Worm (Caenorhabditis elegans) whole organism, L1 larva: ENCODE data around the gene rol-8.

Source experiments
- C16A3.4 ChIP-seq: fragments of 150-350 bp; optimal IDR thresholded peaks from 2 replicates; lab custom pipeline; 2014; ENCODE audit warnings: missing biosample characterization, missing genetic modification characterization
- F16B12.6 ChIP-seq: fragments of 150-350 bp; optimal IDR thresholded peaks from 2 replicates; lab custom pipeline; 2014; ENCODE audit warnings: missing biosample characterization, missing genetic modification characterization
- Y116A8C.19 ChIP-seq: sonication (generic microtip); optimal IDR thresholded peaks from 2 replicates; lab custom pipeline; 2016; ENCODE audit warnings: missing compliant biosample characterization, missing genetic modification characterization, borderline replicate concordance
- aha-1 ChIP-seq: fragments of 150-350 bp; optimal IDR thresholded peaks from 2 replicates; lab custom pipeline; 2014; ENCODE audit warnings: missing biosample characterization, missing genetic modification characterization
- alr-1 ChIP-seq: fragments of 200-800 bp; sonication (Bioruptor generic); optimal IDR thresholded peaks from 2 replicates; lab custom pipeline; 2018; ENCODE audit warnings: borderline replicate concordance, mild to moderate bottlenecking, missing genetic modification characterization, missing compliant biosample characterization
- aly-2 ChIP-seq: fragments of 150-350 bp; optimal IDR thresholded peaks from 2 replicates; lab custom pipeline; 2014; ENCODE audit warnings: missing biosample characterization, missing genetic modification characterization
- ama-1 ChIP-seq: fragments of 150-350 bp; optimal IDR thresholded peaks from 2 replicates; lab custom pipeline; 2014
- blmp-1 ChIP-seq: fragments of 150-350 bp; optimal IDR thresholded peaks from 2 replicates; lab custom pipeline; 2014; ENCODE audit warnings: missing biosample characterization, missing genetic modification characterization
- ceh-8 ChIP-seq: fragments of 200-800 bp; sonication (Bioruptor generic); optimal IDR thresholded peaks from 2 replicates; lab custom pipeline; 2018; ENCODE audit warnings: mild to moderate bottlenecking, missing genetic modification characterization, moderate library complexity, missing compliant biosample characterization
- ceh-90 ChIP-seq: sonication (generic microtip); optimal IDR thresholded peaks from 2 replicates; lab custom pipeline; 2016; ENCODE audit warnings: missing genetic modification characterization, missing compliant biosample characterization
- dpl-1 ChIP-seq, 3 experiments: fragments of 150-350 bp in 2 of 3; sonication (generic microtip) in 1 of 3; optimal IDR thresholded peaks; 2 replicates each; lab custom pipeline; 2014 to 2017; ENCODE audit warnings: missing biosample characterization in 3 of 3, missing genetic modification characterization in 3 of 3, missing genetic modification reagents in 3 of 3
- dsc-1 ChIP-seq: sonication (generic microtip); optimal IDR thresholded peaks from 2 replicates; lab custom pipeline; 2016; ENCODE audit warnings: mild to moderate bottlenecking, missing genetic modification characterization, missing compliant biosample characterization
- efl-1 ChIP-seq, 4 experiments: fragments of 150-350 bp; optimal IDR thresholded peaks in 3 of 4; peaks in 1 of 4; 1 replicate in 1 of 4; 2 replicates in 3 of 4; lab custom pipeline; 2014; ENCODE audit warnings: missing biosample characterization in 2 of 4, missing genetic modification characterization in 2 of 4, missing genetic modification reagents in 2 of 4
- egl-27 ChIP-seq, 2 experiments: fragments of 150-350 bp in 1 of 2; sonication (generic microtip); optimal IDR thresholded peaks; 3 replicates each; lab custom pipeline; 2017 to 2018; ENCODE audit warnings: missing biosample characterization in 2 of 2, missing genetic modification characterization in 2 of 2, missing genetic modification reagents in 2 of 2
- elt-2 ChIP-seq: sonication (generic microtip); optimal IDR thresholded peaks from 2 replicates; lab custom pipeline; 2016; ENCODE audit warnings: missing genetic modification characterization, mild to moderate bottlenecking, inconsistent platforms, missing compliant biosample characterization, missing genetic modification reagents
- ets-5 ChIP-seq: fragments of 200-800 bp; sonication (Bioruptor generic); IDR thresholded peaks from 2 replicates; pipeline ENCODE4 v1.3.6; 2022; ENCODE audit warnings: missing genetic modification characterization, missing compliant biosample characterization
- fos-1 ChIP-seq: fragments of 150-350 bp; optimal IDR thresholded peaks from 2 replicates; lab custom pipeline; 2014; ENCODE audit warnings: missing biosample characterization, missing genetic modification characterization
- grh-1 ChIP-seq: fragments of 200-800 bp; sonication (Bioruptor generic); IDR thresholded peaks from 2 replicates; pipeline ENCODE4 v1.3.6; 2022; ENCODE audit warnings: missing genetic modification reagents, missing genetic modification characterization, missing compliant biosample characterization
- hlh-4 ChIP-seq: sonication (generic microtip); optimal IDR thresholded peaks from 2 replicates; lab custom pipeline; 2016; ENCODE audit warnings: mild to moderate bottlenecking, missing genetic modification characterization, missing compliant biosample characterization
- irx-1 ChIP-seq: sonication (generic microtip); optimal IDR thresholded peaks from 2 replicates; lab custom pipeline; 2016; ENCODE audit warnings: missing genetic modification characterization, missing compliant biosample characterization
- isw-1 ChIP-seq: fragments of 200-800 bp; sonication (Bioruptor generic); IDR thresholded peaks from 2 replicates; pipeline ENCODE4 v1.3.6; 2022; ENCODE audit warnings: missing genetic modification characterization, missing compliant biosample characterization
- jun-1 ChIP-seq: fragments of 150-350 bp; optimal IDR thresholded peaks from 2 replicates; lab custom pipeline; 2014; ENCODE audit warnings: missing biosample characterization, missing genetic modification reagents, missing genetic modification characterization
- lir-3 ChIP-seq: sonication (generic microtip); optimal IDR thresholded peaks from 2 replicates; lab custom pipeline; 2016; ENCODE audit warnings: mild to moderate bottlenecking, missing genetic modification characterization, moderate library complexity, missing compliant biosample characterization; ENCODE audit not compliant: poor library complexity
- mab-9 ChIP-seq: fragments of 200-800 bp; sonication (Bioruptor generic); IDR thresholded peaks from 2 replicates; pipeline ENCODE4 v1.3.6; 2022; ENCODE audit warnings: missing genetic modification reagents, missing genetic modification characterization, missing compliant biosample characterization
- mdl-1 ChIP-seq, 2 experiments: fragments of 150-350 bp; optimal IDR thresholded peaks; 2 replicates each; lab custom pipeline; 2014 to 2017; ENCODE audit warnings: missing biosample characterization in 2 of 2, missing genetic modification characterization in 2 of 2, inconsistent platforms in 1 of 2
- mep-1 ChIP-seq: fragments of 150-350 bp; optimal IDR thresholded peaks from 2 replicates; lab custom pipeline; 2014; ENCODE audit warnings: missing biosample characterization, missing genetic modification characterization
- nhr-19 ChIP-seq: fragments of 200-800 bp; sonication (Bioruptor generic); conservative IDR thresholded peaks from 2 replicates; pipeline ENCODE4 v1.3.6; 2022; ENCODE audit warnings: missing genetic modification characterization, missing compliant biosample characterization
- nhr-237 ChIP-seq: fragments of 150-350 bp; optimal IDR thresholded peaks from 2 replicates; lab custom pipeline; 2014; ENCODE audit warnings: missing biosample characterization, missing genetic modification characterization
- nhr-28 ChIP-seq: fragments of 150-350 bp; optimal IDR thresholded peaks from 2 replicates; lab custom pipeline; 2014; ENCODE audit warnings: missing biosample characterization, missing genetic modification characterization
- nhr-77 ChIP-seq: fragments of 150-350 bp; optimal IDR thresholded peaks from 2 replicates; lab custom pipeline; 2014; ENCODE audit warnings: missing biosample characterization, missing genetic modification characterization
- nhr-84 ChIP-seq: sonication (generic microtip); optimal IDR thresholded peaks from 2 replicates; lab custom pipeline; 2017; ENCODE audit warnings: missing biosample characterization, missing genetic modification characterization
- nhr-85 ChIP-seq: sonication (generic microtip); peaks from one replicate; lab custom pipeline; 2016; ENCODE audit warnings: missing genetic modification characterization, inconsistent platforms, missing compliant biosample characterization
- nhr-90 ChIP-seq: sonication (generic microtip); optimal IDR thresholded peaks from 2 replicates; lab custom pipeline; 2016; ENCODE audit warnings: mild to moderate bottlenecking, missing genetic modification characterization, missing compliant biosample characterization; ENCODE audit not compliant: poor library complexity
- pax-3 ChIP-seq: fragments of 200-800 bp; sonication (Bioruptor generic); optimal IDR thresholded peaks from 2 replicates; lab custom pipeline; 2018; ENCODE audit warnings: mild to moderate bottlenecking, missing genetic modification characterization, moderate library complexity, missing compliant biosample characterization
- rnt-1 ChIP-seq: sonication (generic microtip); optimal IDR thresholded peaks from 2 replicates; lab custom pipeline; 2016; ENCODE audit warnings: mild to moderate bottlenecking, missing genetic modification characterization, moderate library complexity, missing compliant biosample characterization
- skn-1 ChIP-seq: fragments of 150-350 bp; optimal IDR thresholded peaks from 2 replicates; lab custom pipeline; 2014; ENCODE audit warnings: missing biosample characterization, missing genetic modification characterization
- snu-23 ChIP-seq: sonication (generic microtip); optimal IDR thresholded peaks from 2 replicates; lab custom pipeline; 2016; ENCODE audit warnings: missing genetic modification characterization, missing compliant biosample characterization
- sox-4 ChIP-seq: sonication (generic microtip); optimal IDR thresholded peaks from 2 replicates; lab custom pipeline; 2016; ENCODE audit warnings: missing genetic modification characterization, missing compliant biosample characterization
- sptf-1 ChIP-seq: fragments of 150-350 bp; optimal IDR thresholded peaks from 2 replicates; lab custom pipeline; 2014; ENCODE audit warnings: missing biosample characterization, missing genetic modification characterization
- swsn-7 ChIP-seq: sonication (generic microtip); optimal IDR thresholded peaks from 2 replicates; lab custom pipeline; 2016; ENCODE audit warnings: missing genetic modification characterization, missing compliant biosample characterization
- unc-130 ChIP-seq: fragments of 150-350 bp; optimal IDR thresholded peaks from 2 replicates; lab custom pipeline; 2017; ENCODE audit warnings: missing biosample characterization, missing genetic modification characterization, inconsistent platforms
- vab-15 ChIP-seq: sonication (generic microtip); optimal IDR thresholded peaks from 2 replicates; lab custom pipeline; 2017; ENCODE audit warnings: missing genotype, mild to moderate bottlenecking, missing genetic modification characterization, missing compliant biosample characterization
- zag-1 ChIP-seq: fragments of 150-350 bp; optimal IDR thresholded peaks from 2 replicates; lab custom pipeline; 2014; ENCODE audit warnings: missing biosample characterization, missing genetic modification characterization
- zip-4 ChIP-seq: fragments of 200-800 bp; sonication (Bioruptor generic); optimal IDR thresholded peaks from 2 replicates; lab custom pipeline; 2018; ENCODE audit warnings: mild to moderate bottlenecking, missing genetic modification characterization, moderate library complexity, missing compliant biosample characterization

rol-8 gene

DNA sequence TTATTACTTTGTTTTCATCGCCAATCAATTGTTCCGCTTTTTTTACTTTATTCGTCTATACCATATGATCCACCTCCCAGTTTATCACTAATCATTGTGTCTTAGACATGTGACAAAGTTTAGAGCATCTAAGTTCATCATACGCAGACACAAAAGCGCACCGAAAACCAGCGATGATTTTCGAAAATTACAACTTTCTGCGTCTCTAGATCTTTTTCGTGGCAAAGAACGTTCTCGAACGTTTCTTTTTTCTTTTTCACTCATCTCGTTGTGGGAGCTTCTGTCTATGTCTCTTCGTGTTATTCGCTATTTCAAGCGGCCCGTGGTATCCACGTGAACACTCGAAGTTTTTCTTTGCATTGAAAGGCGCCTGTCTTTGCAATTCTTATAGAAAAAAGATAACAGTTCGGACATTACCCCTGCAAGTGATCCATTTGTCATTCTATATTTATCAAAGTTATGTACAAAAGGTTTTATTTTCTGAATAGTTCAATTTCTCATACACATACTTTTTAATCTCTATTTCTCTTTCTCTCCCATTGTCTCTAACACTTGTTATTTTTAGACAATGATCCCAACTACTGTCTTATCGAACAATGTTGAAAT, 14.7 kb upstream of the rol-8 start, which contains the start of gene ZK1290.5 (continued):
- TF ChIP-seq nhr-19 (GFP tag; lab: Robert Waterston, UW): peak; percentile 92
- TF ChIP-seq skn-1: peak; percentile 83
- TF ChIP-seq F16B12.6 (tag; lab: Kevin White, UChicago): no peak
- TF ChIP-seq nhr-28 (tag; lab: Kevin White, UChicago): no peak
- TF ChIP-seq swsn-7 (tag; lab: Kevin White, UChicago): peak; percentile 85
- peak; percentile 62 for TF ChIP-seq jun-1 (tag; lab: Kevin White, UChicago)
- no peak for TF ChIP-seq ama-1 (lab: Kevin White, UChicago)
- no peak for TF ChIP-seq hlh-4
- TF ChIP-seq mab-9 (GFP tag; lab: Robert Waterston, UW): peak; percentile 15; the same call in 1 of the 2 replicates
- peak; percentile 60 to 66 (median 62) for TF ChIP-seq dpl-1 (GFP tag; optimal IDR thresholded peaks at IDR 0.05; lab: Kevin White, UChicago)
- TF ChIP-seq unc-130 (tag; lab: Kevin White, UChicago): peak; percentile 82
- TF ChIP-seq nhr-77 (tag; lab: Kevin White, UChicago): peak; percentile 91
- peak; percentile 92 for TF ChIP-seq snu-23 (GFP tag; lab: Kevin White, UChicago)
- peak; percentile 16 for TF ChIP-seq zip-4 (GFP tag; lab: Kevin White, UChicago)
- TF ChIP-seq C16A3.4 (tag; lab: Kevin White, UChicago): peak; percentile 61
- TF ChIP-seq ceh-90 (tag; lab: Kevin White, UChicago): no peak
- no peak for TF ChIP-seq aha-1 (tag; lab: Kevin White, UChicago)
- TF ChIP-seq lir-3 (tag; lab: Kevin White, UChicago): peak; percentile 60
- peak; percentile 80 for TF ChIP-seq irx-1 (tag; lab: Kevin White, UChicago)
- TF ChIP-seq elt-2 (tag; lab: Kevin White, UChicago): peak; percentile 89
- TF ChIP-seq efl-1 (optimal IDR thresholded peaks at IDR 0.05; lab: Kevin White, UChicago): peak; percentile 71 to 76
- TF ChIP-seq efl-1 (GFP tag; optimal IDR thresholded peaks at IDR 0.05 in 1 of 2; lab: Kevin White, UChicago): peak; percentile 46 to 94
- peak; percentile 84 for TF ChIP-seq blmp-1 (tag; lab: Kevin White, UChicago)
- no peak for TF ChIP-seq alr-1
- TF ChIP-seq sox-4 (tag; lab: Kevin White, UChicago): no peak
- no peak for TF ChIP-seq egl-27 (tag; optimal IDR thresholded peaks at IDR 0.05; lab: Kevin White, UChicago)
- TF ChIP-seq sptf-1 (tag; lab: Kevin White, UChicago): no peak
- TF ChIP-seq Y116A8C.19 (tag; lab: Kevin White, UChicago): no peak
- no peak for TF ChIP-seq nhr-84 (tag; lab: Kevin White, UChicago)
- no peak for TF ChIP-seq zag-1 (tag; lab: Kevin White, UChicago)
- peak; percentile 20; the same call in 1 of the 2 replicates for TF ChIP-seq isw-1
- TF ChIP-seq grh-1 (GFP tag; lab: Robert Waterston, UW): peak; percentile 77
- TF ChIP-seq mdl-1 (tag; optimal IDR thresholded peaks at IDR 0.05; lab: Kevin White, UChicago): peak in 1 of 2 experiments; percentile 95
- peak; percentile 98 for TF ChIP-seq nhr-85 (tag; lab: Kevin White, UChicago)
- TF ChIP-seq pax-3 (tag; lab: Kevin White, UChicago): peak; percentile 58
- TF ChIP-seq mep-1 (tag; lab: Kevin White, UChicago): peak; percentile 87
- TF ChIP-seq fos-1 (tag; lab: Kevin White, UChicago): peak; percentile 23
- TF ChIP-seq aly-2 (tag; lab: Kevin White, UChicago): no peak
- no peak for TF ChIP-seq ets-5
- peak; percentile 75 for TF ChIP-seq rnt-1
- no peak for TF ChIP-seq vab-15 (tag; lab: Kevin White, UChicago)
- peak; percentile 75 for TF ChIP-seq dsc-1 (tag; lab: Kevin White, UChicago)
- TF ChIP-seq nhr-237 (tag; lab: Kevin White, UChicago): peak; percentile 30
- peak; percentile 7 for TF ChIP-seq ceh-8 (GFP tag; lab: Kevin White, UChicago)
- TF ChIP-seq nhr-90: peak; percentile 89
- TF ChIP-seq, all 84 proteins: peak for 48
